Fruit fly (Drosophila melanogaster): ENCODE measurements around the gene CG34161.

DNA sequence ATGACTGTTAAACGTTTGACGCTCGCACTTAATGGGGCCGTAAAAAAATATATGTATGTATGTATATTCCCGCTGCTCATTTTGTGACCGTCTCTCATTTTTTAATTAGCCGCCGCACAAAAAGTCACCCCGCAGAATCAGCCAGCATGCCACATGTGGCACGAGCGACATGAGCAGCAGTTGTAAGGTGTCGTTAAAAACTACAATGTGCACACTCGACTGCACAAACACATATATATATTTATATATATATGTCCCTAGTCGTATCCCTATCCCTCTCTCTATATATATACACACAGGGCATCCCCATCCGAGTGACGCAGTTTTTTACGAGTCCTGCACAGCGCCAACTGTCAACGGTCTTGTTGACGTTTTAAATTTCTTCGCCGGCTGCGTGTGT, 27.8 kb downstream of the CG34161 start:
- TF ChIP-seq CrebA (GFP tag; optimal IDR thresholded peaks at IDR 0.05; ENCODE audit: borderline replicate concordance) (no peak), Hnf4 (GFP tag; optimal IDR thresholded peaks at IDR 0.05) (no peak), pan (optimal IDR thresholded peaks at IDR 0.05) (no peak), CG9705 (GFP tag; optimal IDR thresholded peaks at IDR 0.05) (no peak), sv (GFP tag; optimal IDR thresholded peaks at IDR 0.05) (no peak), h (GFP tag; optimal IDR thresholded peaks at IDR 0.05) (no peak), rgr (GFP tag; optimal IDR thresholded peaks at IDR 0.05) (no peak), Myc (optimal IDR thresholded peaks at IDR 0.05) (no peak)

Data from whole organism, wandering third instar larva.